Fruit fly (Drosophila melanogaster): ENCODE results near the gene Hsc70-1.

The Hsc70-1 gene

dm6 chr3L:13938470-13939150 lies 35.3 kb upstream of the Hsc70-1 start (continued):
- peak; percentile 66 for TF ChIP-seq CG9817 (tag; optimal IDR thresholded peaks at IDR 0.05)
- TF ChIP-seq ara (GFP tag; IDR thresholded peaks at IDR 0.05): peak; percentile 52
- TF ChIP-seq Taf1 (GFP tag; IDR thresholded peaks at IDR 0.05): peak; percentile 47; the same call in 1 of the 2 replicates
- no peak; the same call in 1 of the 2 replicates for TF ChIP-seq CG10366 (GFP tag; IDR thresholded peaks at IDR 0.05)
- peak; percentile 75 for TF ChIP-seq CG7372 (GFP tag; IDR thresholded peaks at IDR 0.05)
- no peak for TF ChIP-seq Bgb (GFP tag; IDR thresholded peaks at IDR 0.05; ENCODE audit: partially characterized antibody)
- no peak for TF ChIP-seq abd-A (tag; optimal IDR thresholded peaks at IDR 0.05)
- peak; percentile 39 for TF ChIP-seq onecut (GFP tag; IDR thresholded peaks at IDR 0.05)
- TF ChIP-seq CG16815 (GFP tag; optimal IDR thresholded peaks at IDR 0.05): peak; percentile 78
- peak; percentile 81 for TF ChIP-seq crc (GFP tag; optimal IDR thresholded peaks at IDR 0.05)
- TF ChIP-seq CG16779 (GFP tag; IDR thresholded peaks at IDR 0.05): no peak
- peak; percentile 92 for TF ChIP-seq CG31441 (GFP tag; IDR thresholded peaks at IDR 0.05)
- no peak for TF ChIP-seq hbn (GFP tag; IDR thresholded peaks at IDR 0.05; ENCODE audit: partially characterized antibody)
- no peak for TF ChIP-seq CG13894 (tag; optimal IDR thresholded peaks at IDR 0.05)
- TF ChIP-seq twi (tag; optimal IDR thresholded peaks at IDR 0.05): peak; percentile 81
- TF ChIP-seq CG3726 (GFP tag; IDR thresholded peaks at IDR 0.05): no peak
- peak; percentile 83 for TF ChIP-seq CG17568 (GFP tag; optimal IDR thresholded peaks at IDR 0.05)
- peak; percentile 84 for TF ChIP-seq lab (GFP tag; optimal IDR thresholded peaks at IDR 0.05)
- no peak for TF ChIP-seq sens-2 (GFP tag; IDR thresholded peaks at IDR 0.05)
- peak; percentile 95 for TF ChIP-seq CG18262 (tag; optimal IDR thresholded peaks at IDR 0.05)
- peak; percentile 71 for TF ChIP-seq Myb (GFP tag; optimal IDR thresholded peaks at IDR 0.05)
- peak; percentile 99 for TF ChIP-seq sens (GFP tag)
- TF ChIP-seq kay (GFP tag; optimal IDR thresholded peaks at IDR 0.05): peak; percentile 68
- peak; percentile 58 for TF ChIP-seq CG10431 (GFP tag; optimal IDR thresholded peaks at IDR 0.05)
- TF ChIP-seq CrebB (tag; optimal IDR thresholded peaks at IDR 0.05): peak; percentile 70
- peak; percentile 84 for TF ChIP-seq CG6854 (GFP tag; optimal IDR thresholded peaks at IDR 0.05)
- peak; percentile 84 for TF ChIP-seq CG4282 (GFP tag; optimal IDR thresholded peaks at IDR 0.05)
- peak; percentile 95 for TF ChIP-seq Med (GFP tag)
- peak; percentile 63 for TF ChIP-seq Spps (tag; optimal IDR thresholded peaks at IDR 0.05)
- peak; percentile 73 for TF ChIP-seq CG3995 (GFP tag; optimal IDR thresholded peaks at IDR 0.05)
- peak; percentile 79 for TF ChIP-seq ERR (GFP tag; optimal IDR thresholded peaks at IDR 0.05)
- TF ChIP-seq CG12299 (tag; optimal IDR thresholded peaks at IDR 0.05): peak; percentile 64
- TF ChIP-seq CG9215 (GFP tag; IDR thresholded peaks at IDR 0.05): peak; percentile 76
- TF ChIP-seq caup (GFP tag; optimal IDR thresholded peaks at IDR 0.05; ENCODE audit: severe bottlenecking): peak; percentile 86
- no peak for TF ChIP-seq Rfx (GFP tag; IDR thresholded peaks at IDR 0.05)
- TF ChIP-seq CG1792 (GFP tag; optimal IDR thresholded peaks at IDR 0.05): peak; percentile 87
- TF ChIP-seq CG4424 (GFP tag; optimal IDR thresholded peaks at IDR 0.05): peak; percentile 92
- peak; percentile 25 for TF ChIP-seq BEAF-32 (GFP tag; optimal IDR thresholded peaks at IDR 0.05)
- TF ChIP-seq Blimp-1 (GFP tag; optimal IDR thresholded peaks at IDR 0.05): peak; percentile 77
- peak; percentile 84 for TF ChIP-seq fd3F (GFP tag; optimal IDR thresholded peaks at IDR 0.05)
- TF ChIP-seq tx (GFP tag; optimal IDR thresholded peaks at IDR 0.05): peak; percentile 89
- no peak for TF ChIP-seq CG2129 (GFP tag; IDR thresholded peaks at IDR 0.05; ENCODE audit: partially characterized antibody)
- peak; percentile 93 for TF ChIP-seq CG13424 (tag; optimal IDR thresholded peaks at IDR 0.05)
- peak; percentile 80 for TF ChIP-seq Nf-YB (GFP tag; optimal IDR thresholded peaks at IDR 0.05)
- TF ChIP-seq dimm (GFP tag; IDR thresholded peaks at IDR 0.05): no peak
- TF ChIP-seq ttk (GFP tag; IDR thresholded peaks at IDR 0.05): peak; percentile 58
- TF ChIP-seq CG18764 (GFP tag; optimal IDR thresholded peaks at IDR 0.05): peak; percentile 73
- TF ChIP-seq Side (GFP tag; optimal IDR thresholded peaks at IDR 0.05): peak; percentile 90
- TF ChIP-seq Nf-YA (GFP tag; IDR thresholded peaks at IDR 0.05): peak; percentile 21; the same call in 1 of the 2 replicates
- TF ChIP-seq sr (GFP tag; IDR thresholded peaks at IDR 0.05): no peak

All from whole organism, embryonic.